Worm (Caenorhabditis elegans): ENCODE measurements around the gene arrd-24.

ce11 chrX:13937350-13937749 lies 43.0 kb downstream of the arrd-24 start:
- TF ChIP-seq B0310.2 (tag; optimal IDR thresholded peaks at IDR 0.05) (no peak), pes-1 (GFP tag; IDR thresholded peaks at IDR 0.05) (no peak), ceh-36 (tag; optimal IDR thresholded peaks at IDR 0.05) (no peak), hnd-1 (tag; optimal IDR thresholded peaks at IDR 0.05) (no peak), ama-1 (optimal IDR thresholded peaks at IDR 0.05) (no peak), flt-1 (GFP tag; IDR thresholded peaks at IDR 0.05) (no peak), sea-1 (GFP tag; conservative IDR thresholded peaks at IDR 0.05) (no peak), hmg-4 (GFP tag; optimal IDR thresholded peaks at IDR 0.05) (no peak), tra-4 (tag; optimal IDR thresholded peaks at IDR 0.05) (no peak), tbx-11 (GFP tag; IDR thresholded peaks at IDR 0.05) (no peak), aly-1 (tag; optimal IDR thresholded peaks at IDR 0.05) (no peak), scrt-1 (GFP tag; IDR thresholded peaks at IDR 0.05) (no peak)
